Worm (Caenorhabditis elegans): Measurements from ENCODE around the gene nex-2.

DNA sequence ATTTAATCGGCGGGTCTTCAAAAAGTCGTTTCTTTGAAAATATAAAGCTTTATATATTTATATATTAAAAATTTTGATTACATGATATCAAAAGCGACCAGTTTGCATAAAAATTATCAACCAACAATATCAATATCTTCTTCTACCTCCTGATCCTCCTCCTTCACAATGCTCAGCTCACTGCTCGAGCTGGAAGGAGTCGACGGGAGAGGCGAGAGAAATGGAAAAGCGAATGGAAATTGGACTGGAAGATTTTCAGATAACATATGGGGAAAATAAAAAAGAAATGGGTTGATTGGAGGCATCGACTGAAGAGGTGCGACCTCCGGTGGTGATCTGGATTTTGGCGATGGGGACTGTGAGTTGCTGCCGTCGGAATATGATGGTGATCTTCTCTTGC is 9.7 kb upstream of the nex-2 start:
- no peak for TF ChIP-seq tab-1 (GFP tag; IDR thresholded peaks at IDR 0.05)
- no peak for TF ChIP-seq cog-1 (tag; optimal IDR thresholded peaks at IDR 0.05)
- TF ChIP-seq klf-2 (GFP tag; conservative IDR thresholded peaks at IDR 0.05) = no peak
- TF ChIP-seq flt-1 (GFP tag; IDR thresholded peaks at IDR 0.05) = no peak
- no peak for TF ChIP-seq ztf-23 (GFP tag; IDR thresholded peaks at IDR 0.05)
- no peak for TF ChIP-seq ztf-29 (GFP tag; IDR thresholded peaks at IDR 0.05)
- no peak for TF ChIP-seq med-1 (GFP tag; optimal IDR thresholded peaks at IDR 0.05; ENCODE audit: insufficient read depth)
- no peak for TF ChIP-seq T22C8.4 (GFP tag; IDR thresholded peaks at IDR 0.05)

Data from whole organism, midembryonic.